Worm (Caenorhabditis elegans): ENCODE data around the gene srh-217.

Gene srh-217

ce11 chrV:20195451-20196036, at the start of gene srh-217, which contains the start of gene Y113G7B.28:
Gene srh-217 (minus strand): TSS chrV:20195551.
Gene Y113G7B.28 (plus strand): TSS chrV:20195986.
- no peak for TF ChIP-seq unc-62 (GFP tag; optimal IDR thresholded peaks at IDR 0.05)

DNA sequence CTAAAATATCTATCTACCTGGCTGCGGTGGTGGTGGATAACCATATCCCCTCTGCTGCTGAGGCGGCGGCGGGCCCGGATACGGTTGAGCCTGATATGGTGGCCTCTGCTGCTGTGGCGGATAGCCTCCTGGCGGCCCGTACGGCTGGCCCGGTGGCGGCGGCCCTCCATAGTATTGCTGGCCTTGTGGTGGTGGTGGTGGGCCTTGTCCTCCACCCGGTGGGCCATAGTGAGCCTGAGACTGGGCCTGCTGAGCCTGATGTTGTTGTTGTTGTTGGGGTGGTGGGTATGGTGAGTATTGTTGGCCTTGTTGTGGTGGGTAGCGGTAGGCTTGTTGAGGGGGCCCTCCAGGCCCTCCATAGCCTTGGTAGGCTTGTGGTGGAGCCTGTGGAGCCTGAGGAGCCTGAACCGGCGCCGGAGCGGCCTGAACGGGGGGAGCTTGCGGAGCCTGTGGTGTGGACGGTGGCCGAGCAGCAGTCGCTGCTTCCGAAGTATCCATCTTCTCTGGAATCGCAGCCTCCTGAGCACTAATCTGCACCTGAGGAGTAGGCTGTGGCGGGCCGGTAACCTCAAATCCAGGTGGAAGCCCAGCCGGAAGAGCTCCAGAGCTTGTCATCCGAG, 46.0 kb upstream of the srh-217 start:
- no peak for TF ChIP-seq unc-62 (GFP tag; optimal IDR thresholded peaks at IDR 0.05)

ce11 chrV:20237429-20237828, 42.1 kb upstream of the srh-217 start, which contains the start of gene sld-5:
Gene sld-5 (minus strand): TSS chrV:20237745.
- TF ChIP-seq unc-62 (GFP tag; optimal IDR thresholded peaks at IDR 0.05): no peak

DNA sequence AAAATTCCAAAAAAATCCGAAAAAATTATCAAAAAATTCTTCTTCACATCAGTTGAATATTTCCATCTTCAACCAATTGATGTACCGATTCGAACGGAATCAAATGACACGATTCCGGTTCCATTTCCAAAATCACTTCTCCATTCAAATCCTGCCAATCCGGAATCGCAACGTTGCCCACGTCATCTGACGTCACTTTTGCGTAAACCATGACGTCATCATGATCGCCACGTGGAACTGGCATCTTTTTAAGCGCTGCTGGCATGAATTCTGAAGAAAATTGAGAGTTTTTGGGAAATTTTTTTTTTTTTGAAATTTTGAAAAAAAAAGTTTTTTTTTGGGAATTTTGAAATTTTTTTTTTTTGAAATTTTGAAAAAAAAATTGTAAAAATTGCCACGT, 39.9 kb upstream of the srh-217 start:
- no peak for TF ChIP-seq unc-62 (GFP tag; optimal IDR thresholded peaks at IDR 0.05)

DNA sequence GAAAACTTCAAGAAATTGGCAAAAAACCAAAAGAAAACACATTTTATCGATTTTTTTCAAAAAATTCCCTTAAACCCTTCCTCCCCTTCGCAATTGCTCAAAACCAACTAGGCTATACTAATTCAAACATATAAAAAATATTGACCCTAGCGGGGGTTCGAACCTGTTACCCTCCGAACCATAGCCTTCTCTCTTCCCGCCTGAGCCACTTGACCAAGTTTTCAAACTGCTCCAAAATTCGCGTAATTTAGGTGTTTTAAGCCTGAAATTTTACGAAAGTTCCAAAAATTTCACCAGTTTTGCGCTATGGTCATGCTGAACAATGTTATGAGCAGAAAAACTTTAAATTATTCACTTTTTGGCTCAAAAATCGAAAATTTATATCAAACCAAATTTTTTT, 39.1 kb upstream of the srh-217 start:
- TF ChIP-seq unc-62 (GFP tag; optimal IDR thresholded peaks at IDR 0.05): no peak

- no peak for TF ChIP-seq unc-62 (GFP tag; optimal IDR thresholded peaks at IDR 0.05)
Observed at ce11 chrV:20233743-20234142, 38.4 kb upstream of the srh-217 start, which contains the start of gene Y113G7B.15. Gene Y113G7B.15 (minus strand): TSS chrV:20233843.

DNA sequence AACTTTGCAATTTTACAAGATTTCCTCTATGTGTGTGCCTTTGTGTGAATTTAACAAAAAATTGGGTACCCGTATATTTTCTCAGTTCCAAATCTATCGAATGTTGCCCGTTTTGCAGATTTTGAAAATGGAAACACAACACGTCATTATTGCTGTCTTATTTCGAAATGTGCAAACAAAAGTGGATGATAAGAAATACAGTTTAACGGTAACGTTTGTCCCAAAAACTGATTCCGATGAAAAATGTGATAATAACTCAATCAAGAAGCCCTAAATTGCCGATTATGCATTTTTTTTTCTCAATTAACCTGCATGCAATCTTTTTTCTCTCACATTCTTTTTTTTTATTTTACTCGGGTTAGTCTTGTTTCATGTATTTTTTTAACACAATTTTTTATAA, 30.0 kb upstream of the srh-217 start:
- no peak for TF ChIP-seq unc-62 (GFP tag; optimal IDR thresholded peaks at IDR 0.05)

DNA sequence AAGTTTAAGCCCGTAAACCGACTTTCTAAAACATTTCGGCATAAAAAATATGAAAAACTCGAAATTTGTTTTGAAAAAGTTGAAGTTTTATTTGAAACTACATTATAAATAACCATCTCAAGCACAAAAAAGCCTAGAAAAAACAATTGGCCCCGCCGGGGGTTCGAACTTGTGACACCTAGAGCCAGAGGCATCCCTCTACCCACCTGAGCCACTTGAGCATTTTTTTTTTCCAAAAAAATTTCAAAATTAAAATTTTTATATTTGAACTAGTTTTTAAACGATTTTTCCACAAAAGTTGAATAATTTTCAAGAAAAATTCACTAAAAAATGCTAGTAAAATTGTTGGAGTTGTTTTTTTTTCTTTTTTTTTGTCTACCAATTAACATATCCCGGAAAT, 28.4 kb upstream of the srh-217 start:
- no peak for TF ChIP-seq unc-62 (GFP tag; optimal IDR thresholded peaks at IDR 0.05)

DNA sequence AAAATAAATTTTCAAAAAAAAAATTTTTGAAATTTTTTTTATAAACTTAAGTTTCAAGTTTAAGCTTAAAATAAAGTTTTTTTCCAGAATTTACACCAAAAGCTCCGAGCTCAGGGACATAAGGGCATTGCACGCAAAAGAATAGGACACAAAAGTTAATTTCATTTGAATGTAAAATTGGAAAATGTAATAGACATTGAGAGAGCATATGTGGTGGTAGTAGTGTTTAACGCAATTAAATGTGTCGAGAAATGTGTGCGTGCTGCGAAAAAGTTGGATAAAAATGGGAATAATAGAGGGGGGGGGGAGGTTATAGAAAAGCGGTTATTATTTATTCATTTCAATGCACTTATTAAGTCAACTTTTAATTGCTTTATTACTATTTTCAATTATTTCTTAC, 25.3 kb upstream of the srh-217 start:
- TF ChIP-seq unc-62 (GFP tag; optimal IDR thresholded peaks at IDR 0.05): no peak

DNA sequence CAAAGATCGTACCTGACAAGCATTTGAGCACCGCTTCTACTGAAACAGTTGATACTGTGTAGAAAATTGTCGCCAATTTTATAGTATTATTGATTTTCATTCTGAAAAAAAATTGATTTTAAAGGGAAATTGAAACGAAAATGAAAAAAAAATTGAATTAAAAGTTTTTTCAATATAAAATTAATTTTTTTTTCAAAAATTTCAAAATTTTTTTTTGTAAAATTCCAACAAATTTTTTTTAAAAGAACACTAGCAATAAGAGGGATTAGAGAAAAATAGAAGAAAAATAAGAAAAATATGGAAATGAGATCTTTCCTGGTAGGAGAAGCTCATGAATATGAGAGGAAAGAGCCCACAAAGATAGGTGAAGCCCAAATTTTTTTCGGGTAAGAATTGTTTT, 19.8 kb upstream of the srh-217 start, which contains the start of gene Y113G7B.11:
Gene Y113G7B.11, minus strand, starts transcription at position 101 of the 400 bp plus-strand sequence.
- no peak for TF ChIP-seq unc-62 (GFP tag; optimal IDR thresholded peaks at IDR 0.05)

DNA sequence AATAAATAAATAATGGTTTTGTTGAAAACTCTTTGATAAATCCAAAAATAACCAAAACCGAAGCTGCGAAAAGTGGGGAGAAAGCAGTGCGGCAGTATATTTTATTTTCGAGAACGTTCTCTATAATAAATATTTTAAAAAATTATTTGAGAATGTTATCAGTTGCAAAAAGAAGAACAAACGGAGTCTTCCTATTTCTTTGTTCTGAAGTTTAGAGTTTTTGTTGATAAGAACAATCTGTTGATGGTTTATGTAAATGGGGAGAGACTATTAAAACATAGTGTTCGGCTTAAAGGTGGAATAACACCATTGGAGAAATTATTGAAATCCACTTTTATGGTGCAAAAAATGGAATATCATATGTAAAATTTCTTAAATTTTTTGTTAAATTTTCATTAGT, 17.7 kb upstream of the srh-217 start:
- no peak for TF ChIP-seq unc-62 (GFP tag; optimal IDR thresholded peaks at IDR 0.05)

DNA sequence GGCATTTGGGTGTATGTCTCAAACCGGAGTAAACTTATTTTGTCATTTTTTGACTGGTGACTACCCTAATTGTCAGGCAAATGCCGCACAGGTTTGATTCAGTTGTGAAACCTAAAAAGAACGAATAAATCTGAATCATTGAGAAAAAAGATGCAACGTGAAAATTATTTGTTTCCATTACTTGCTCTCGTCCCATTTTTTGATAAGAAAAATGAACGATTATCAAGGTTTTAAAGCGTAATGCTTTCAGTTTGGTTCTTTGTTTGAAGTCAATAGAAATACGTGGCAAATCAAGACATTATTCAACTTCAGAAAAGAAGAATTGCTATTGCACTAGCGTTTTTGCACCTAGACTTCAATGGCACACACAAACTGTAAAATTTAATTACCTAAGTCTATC, 17.2 kb upstream of the srh-217 start, which contains the start of gene Y113G7B.12:
Gene Y113G7B.12, minus strand, starts transcription at position 101 of the 400 bp plus-strand sequence.
- TF ChIP-seq unc-62 (GFP tag; optimal IDR thresholded peaks at IDR 0.05): no peak

- TF ChIP-seq unc-62 (GFP tag; optimal IDR thresholded peaks at IDR 0.05): no peak
Observed at ce11 chrV:20206086-20206485, 10.7 kb upstream of the srh-217 start, which contains the start of the genes fbxb-59 and srbc-34. Gene fbxb-59 (minus strand): TSS chrV:20206186. Gene srbc-34 (plus strand): TSS chrV:20206318.

ce11 chrV:20203085-20203484, 7.7 kb upstream of the srh-217 start, which contains the start of gene fbxa-113:
Gene fbxa-113 (plus strand): TSS chrV:20203385.
- TF ChIP-seq unc-62 (GFP tag; optimal IDR thresholded peaks at IDR 0.05): no peak

ce11 chrV:20201316-20201715, 6.0 kb upstream of the srh-217 start, which contains the start of gene fbxa-114:
Gene fbxa-114 (plus strand): TSS chrV:20201616.
- TF ChIP-seq unc-62 (GFP tag; optimal IDR thresholded peaks at IDR 0.05): no peak

DNA sequence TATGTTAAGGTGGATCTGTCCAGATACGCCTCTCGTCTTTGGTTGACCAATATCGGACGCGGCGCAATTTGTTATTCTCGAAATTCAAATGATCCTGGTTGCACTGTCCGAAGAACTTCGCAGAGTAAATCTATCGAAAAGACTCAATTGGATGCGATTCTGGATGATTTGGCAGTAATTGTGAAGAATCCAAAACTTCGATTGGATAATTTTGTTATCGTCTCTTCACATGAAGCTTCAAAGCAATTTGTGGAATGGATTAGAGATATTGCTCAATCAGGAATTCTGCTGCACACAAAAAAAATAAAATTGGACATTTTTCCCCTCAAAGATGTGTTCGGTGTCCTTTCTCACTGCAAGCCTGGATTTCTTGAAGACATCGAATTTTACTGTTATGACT, 4.3 kb upstream of the srh-217 start:
- no peak for TF ChIP-seq unc-62 (GFP tag; optimal IDR thresholded peaks at IDR 0.05)

- no peak for TF ChIP-seq unc-62 (GFP tag; optimal IDR thresholded peaks at IDR 0.05)
Observed at ce11 chrV:20198954-20199353, 3.6 kb upstream of the srh-217 start, which contains the start of gene fog-2. Gene fog-2 (plus strand): TSS chrV:20199254.

All from whole organism, dauer.